Worm (Caenorhabditis elegans) whole organism, L4 larva: ENCODE results near the gene F41H10.4.

Experiments used
- D1046.2 ChIP-seq: fragments of 200-800 bp; sonication (Bioruptor generic); IDR thresholded peaks from 2 replicates; pipeline ENCODE4 v1.3.6; 2022; ENCODE audit warnings: missing genetic modification characterization, missing compliant biosample characterization
- F10B5.3 ChIP-seq: sonication (generic microtip); optimal IDR thresholded peaks from 2 replicates; lab custom pipeline; 2016; ENCODE audit warnings: mild to moderate bottlenecking, missing genetic modification characterization, missing compliant biosample characterization
- nhr-28 ChIP-seq: fragments of 150-350 bp; optimal IDR thresholded peaks from 2 replicates; lab custom pipeline; 2014; ENCODE audit warnings: missing biosample characterization, missing genetic modification characterization
- pqm-1 ChIP-seq: sonication (generic microtip); optimal IDR thresholded peaks from 2 replicates; lab custom pipeline; 2017; ENCODE audit warnings: missing biosample characterization, missing genetic modification characterization

- no peak for TF ChIP-seq D1046.2 (GFP tag; lab: Robert Waterston, UW)
- TF ChIP-seq pqm-1 (tag; lab: Kevin White, UChicago): peak; percentile 8
- no peak for TF ChIP-seq nhr-28 (tag; lab: Kevin White, UChicago)
- TF ChIP-seq F10B5.3: no peak
Observed at ce11 chrIV:5374321-5374720, 10.0 kb downstream of the F41H10.4 start.
